Fruit fly (Drosophila melanogaster) whole organism, wandering third instar larva: ENCODE measurements around the gene CG31926.

ENCODE experiments used
- Abd-B ChIP-seq: fragments of >200 bp; optimal IDR thresholded peaks from 2 replicates; lab custom pipeline; 2017; ENCODE audit warnings: missing biosample characterization, missing genetic modification characterization
- CG32264 ChIP-seq: fragments of 200-800 bp; sonication (Bioruptor generic); optimal IDR thresholded peaks from 2 replicates; lab custom pipeline; 2016; ENCODE audit warnings: missing biosample characterization, missing genetic modification characterization
- CG9705 ChIP-seq: fragments of 200-800 bp; sonication (Bioruptor generic); optimal IDR thresholded peaks from 2 replicates; lab custom pipeline; 2018; ENCODE audit warnings: missing biosample characterization, mild to moderate bottlenecking, missing genetic modification characterization
- Dif ChIP-seq: fragments of 200-275, 200-300 bp; sonication (Bioruptor generic); optimal IDR thresholded peaks from 2 replicates; lab custom pipeline; 2018; ENCODE audit warnings: missing biosample characterization, missing genetic modification characterization; ENCODE audit not compliant: partially characterized antibody
- GATAd ChIP-seq: sonication (Bioruptor generic); optimal IDR thresholded peaks from 2 replicates; lab custom pipeline; 2016; ENCODE audit warnings: missing biosample characterization, missing genetic modification characterization
- Hr83 ChIP-seq: fragments of 200-300 bp; sonication (Bioruptor generic); optimal IDR thresholded peaks from 2 replicates; lab custom pipeline; 2016; ENCODE audit warnings: missing biosample characterization, mild to moderate bottlenecking, missing genetic modification characterization, moderate library complexity; ENCODE audit not compliant: poor library complexity, severe bottlenecking
- Jra ChIP-seq: sonication (Bioruptor generic); optimal IDR thresholded peaks from 2 replicates; lab custom pipeline; 2016; ENCODE audit warnings: missing biosample characterization, missing genetic modification characterization
- Mio ChIP-seq: sonication (Bioruptor generic); optimal IDR thresholded peaks from 2 replicates; lab custom pipeline; 2016; ENCODE audit warnings: missing biosample characterization, missing genetic modification characterization
- Myc ChIP-seq: fragments of >200 bp; optimal IDR thresholded peaks from 2 replicates; lab custom pipeline; 2017
- OdsH ChIP-seq: fragments of 200-800 bp; sonication (Bioruptor generic); optimal IDR thresholded peaks from 2 replicates; lab custom pipeline; 2016; ENCODE audit warnings: missing biosample characterization, mild to moderate bottlenecking, missing genetic modification characterization
- Rel ChIP-seq, 2 experiments: fragments of 200-800 bp; sonication (Bioruptor generic) in 1 of 2; optimal IDR thresholded peaks; 2 replicates in 1 of 2; 3 replicates in 1 of 2; lab custom pipeline; 2016 to 2019; ENCODE audit warnings: mild to moderate bottlenecking in 2 of 2, missing biosample characterization in 2 of 2, missing genetic modification characterization in 2 of 2, moderate library complexity in 1 of 2
- Vsx2 ChIP-seq: fragments of 200-300, 225-300 bp; sonication (Bioruptor generic); optimal IDR thresholded peaks from 2 replicates; lab custom pipeline; 2018; ENCODE audit warnings: missing biosample characterization, missing genetic modification characterization; ENCODE audit not compliant: partially characterized antibody
- br ChIP-seq: fragments of 200-800 bp; sonication (Bioruptor generic); optimal IDR thresholded peaks from 2 replicates; lab custom pipeline; 2016; ENCODE audit warnings: missing biosample characterization, missing genetic modification characterization
- brk ChIP-seq: fragments of 200-800 bp; sonication (Bioruptor generic); optimal IDR thresholded peaks from 2 replicates; lab custom pipeline; 2016; ENCODE audit warnings: missing biosample characterization, mild to moderate bottlenecking, missing genetic modification characterization
- dl ChIP-seq, 2 experiments: fragments of 175-275, 200-275 bp in 1 of 2; fragments of 200-275 bp in 1 of 2; sonication (Bioruptor generic); optimal IDR thresholded peaks; lab custom pipeline; 2018; ENCODE audit warnings: mild to moderate bottlenecking in 2 of 2, missing biosample characterization in 2 of 2, missing genetic modification characterization in 2 of 2, moderate library complexity in 2 of 2; ENCODE audit not compliant: partially characterized antibody in 2 of 2, insufficient read depth in 1 of 2
- dsf ChIP-seq: sonication (Bioruptor generic); optimal IDR thresholded peaks from 2 replicates; lab custom pipeline; 2016; ENCODE audit warnings: missing biosample characterization, missing genetic modification characterization, borderline replicate concordance
- ey ChIP-seq: fragments of 200-800 bp; sonication (Bioruptor generic); optimal IDR thresholded peaks from 2 replicates; lab custom pipeline; 2016; ENCODE audit warnings: missing biosample characterization, missing genetic modification characterization
- foxo ChIP-seq, 2 experiments: fragments of 200-800 bp; sonication (Bioruptor generic); optimal IDR thresholded peaks; 2 replicates in 1 of 2; 3 replicates in 1 of 2; lab custom pipeline; 2016 to 2017; ENCODE audit warnings: missing biosample characterization in 2 of 2, missing genetic modification characterization in 2 of 2
- h ChIP-seq: fragments of 200-800 bp; sonication (Bioruptor generic); optimal IDR thresholded peaks from 3 replicates; lab custom pipeline; 2016; ENCODE audit warnings: missing biosample characterization, mild to moderate bottlenecking, missing genetic modification characterization
- jim ChIP-seq: fragments of 175-275, 200-325 bp; sonication (Bioruptor generic); optimal IDR thresholded peaks from 2 replicates; lab custom pipeline; 2016; ENCODE audit warnings: missing biosample characterization, mild to moderate bottlenecking, missing genetic modification characterization
- pan ChIP-seq: fragments of >200 bp; optimal IDR thresholded peaks from 2 replicates; lab custom pipeline; 2017
- psq ChIP-seq: fragments of 200-800 bp; sonication (Bioruptor generic); optimal IDR thresholded peaks from 3 replicates; lab custom pipeline; 2017; ENCODE audit warnings: missing biosample characterization, mild to moderate bottlenecking, missing genetic modification characterization, moderate library complexity
- rgr ChIP-seq: fragments of 200-800 bp; sonication (Bioruptor generic); optimal IDR thresholded peaks from 3 replicates; lab custom pipeline; 2016; ENCODE audit warnings: missing biosample characterization, mild to moderate bottlenecking, missing genetic modification characterization
- sage ChIP-seq: fragments of 200-800 bp; sonication (Bioruptor generic); optimal IDR thresholded peaks from 2 replicates; lab custom pipeline; 2016; ENCODE audit warnings: missing biosample characterization, mild to moderate bottlenecking, missing genetic modification characterization
- usp ChIP-seq: fragments of >200 bp; optimal IDR thresholded peaks from 2 replicates; lab custom pipeline; 2017; ENCODE audit warnings: missing biosample characterization, missing genetic modification characterization
- woc ChIP-seq: sonication (Bioruptor generic); optimal IDR thresholded peaks from 2 replicates; lab custom pipeline; 2016; ENCODE audit warnings: missing biosample characterization, mild to moderate bottlenecking, missing genetic modification characterization

Gene CG31926

DNA sequence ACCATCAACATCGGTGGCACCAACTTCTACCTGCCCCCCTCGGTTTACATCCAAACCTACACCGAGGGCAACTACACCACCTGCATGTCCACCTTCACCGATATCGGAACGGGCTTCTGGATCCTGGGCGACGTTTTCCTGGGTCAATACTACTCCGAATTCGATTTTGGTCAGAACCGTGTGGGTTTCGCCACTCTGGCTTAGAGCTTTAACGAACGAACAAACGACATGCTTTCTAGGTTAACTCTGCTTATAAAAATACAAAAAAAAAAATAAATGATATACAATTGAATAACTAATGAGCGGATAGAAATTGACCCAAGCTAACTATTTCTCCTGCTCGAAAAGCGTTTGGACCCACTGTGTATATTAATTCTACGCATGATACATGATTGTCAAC is at the start of gene CG31926:
Gene CG31926 (plus strand): TSS at position 301 of the 400 bp plus-strand sequence.
- no peak for TF ChIP-seq usp (GFP tag; lab: Kevin White, UChicago)

dm6 chr2L:1446740-1447139 is 48.5 kb upstream of the CG31926 start:
- TF ChIP-seq sage (GFP tag; lab: Kevin White, UChicago) (no peak), Dif (no peak), CG32264 (GFP tag; lab: Kevin White, UChicago) (no peak), usp (GFP tag; lab: Kevin White, UChicago) (no peak), foxo (GFP tag; optimal IDR thresholded peaks at IDR 0.05; lab: Kevin White, UChicago) (no peak), Jra (no peak), Rel (GFP tag; optimal IDR thresholded peaks at IDR 0.05; lab: Kevin White, UChicago) (no peak), Rel (tag; optimal IDR thresholded peaks at IDR 0.05; lab: Kevin White, UChicago) (no peak)

DNA sequence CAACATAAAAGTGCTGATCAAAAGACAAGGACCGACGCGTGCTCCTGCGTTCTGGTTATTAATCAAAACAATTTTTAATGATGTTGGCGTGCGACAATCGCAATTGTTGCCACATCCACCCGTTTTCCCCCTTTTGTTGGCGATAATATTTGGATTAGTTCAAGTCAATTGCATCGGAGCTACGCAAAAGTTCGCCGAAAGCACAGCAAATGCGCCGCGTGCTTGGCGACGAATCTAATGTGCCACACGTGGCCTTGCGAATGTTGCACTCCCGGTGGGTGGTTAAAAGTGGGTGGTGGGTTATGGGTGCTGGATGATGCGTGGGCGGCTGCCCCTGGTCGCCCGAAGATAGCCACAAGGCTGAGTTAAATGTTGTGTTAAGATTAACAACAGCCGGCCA is 47.6 kb upstream of the CG31926 start:
- TF ChIP-seq CG32264 (GFP tag; lab: Kevin White, UChicago) (no peak), Mio (GFP tag; lab: Kevin White, UChicago) (no peak), Vsx2 (GFP tag; lab: Kevin White, UChicago) (no peak), foxo (GFP tag; optimal IDR thresholded peaks at IDR 0.05; lab: Kevin White, UChicago) (no peak), br (GFP tag; lab: Kevin White, UChicago) (no peak), Dif (no peak), ey (GFP tag; lab: Kevin White, UChicago) (no peak), GATAd (GFP tag; lab: Kevin White, UChicago) (no peak), pan (lab: Kevin White, UChicago) (no peak), h (GFP tag; lab: Kevin White, UChicago) (no peak), rgr (GFP tag; lab: Kevin White, UChicago) (no peak), Hr83 (GFP tag; lab: Kevin White, UChicago) (no peak)

DNA sequence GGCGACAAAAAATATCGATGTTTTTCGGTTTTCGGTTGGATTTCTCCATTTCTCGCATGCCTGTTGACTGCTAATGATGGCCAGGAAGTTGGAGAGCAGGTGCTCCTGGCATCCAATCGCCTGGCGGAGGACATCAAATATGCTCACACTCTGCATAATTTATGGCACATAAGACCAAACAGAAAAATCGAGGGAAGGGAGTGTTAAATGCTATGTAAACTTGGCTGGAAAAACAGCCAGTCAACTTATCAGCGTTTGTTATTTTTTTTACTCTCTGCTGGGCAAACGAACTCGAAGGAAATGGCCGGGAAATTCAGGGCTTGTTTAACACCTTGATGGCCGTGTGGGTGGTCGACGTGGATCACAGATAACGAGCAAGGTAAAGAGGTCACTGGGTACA is 47.1 kb upstream of the CG31926 start:
- TF ChIP-seq pan (lab: Kevin White, UChicago), result no peak

DNA sequence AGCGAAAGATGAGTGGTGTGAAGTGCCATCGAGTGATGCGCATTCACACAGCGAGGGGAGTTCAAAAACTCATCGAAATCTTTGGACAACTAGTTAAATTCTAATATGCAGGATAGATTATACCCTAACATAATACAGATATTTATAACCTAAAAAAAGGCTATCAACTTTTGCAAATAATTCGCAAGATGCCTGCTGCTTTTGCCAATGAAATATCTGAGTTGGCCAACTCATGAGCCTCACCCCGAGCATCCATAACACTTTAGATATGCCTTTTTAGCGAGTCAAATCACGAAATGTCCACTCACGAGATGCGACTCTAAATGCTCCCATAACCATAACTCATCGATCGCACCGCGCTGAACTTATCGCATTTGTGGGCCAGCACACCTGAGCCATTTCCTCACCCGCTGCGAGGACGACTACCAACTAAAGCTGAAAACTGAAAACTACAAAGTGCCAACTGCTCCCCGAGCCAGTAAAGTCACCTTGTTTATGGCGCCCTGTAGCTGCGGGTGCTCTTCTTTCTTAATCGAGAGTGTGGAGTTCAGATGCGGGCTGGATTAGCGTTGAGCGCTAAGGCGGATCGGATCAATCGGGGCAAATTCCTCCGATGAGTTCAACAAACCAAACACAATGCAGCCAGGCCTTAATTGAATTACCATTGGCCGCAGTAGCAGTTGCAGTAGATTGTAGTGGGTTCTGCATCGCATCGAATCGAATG is 45.4 kb upstream of the CG31926 start:
- no peak for TF ChIP-seq dsf (GFP tag; lab: Kevin White, UChicago)
- no peak for TF ChIP-seq Myc (lab: Kevin White, UChicago)
- no peak for TF ChIP-seq psq
- no peak for TF ChIP-seq Abd-B (GFP tag; lab: Kevin White, UChicago)
- TF ChIP-seq jim (GFP tag; lab: Kevin White, UChicago), result no peak
- TF ChIP-seq CG32264 (GFP tag; lab: Kevin White, UChicago), result no peak
- TF ChIP-seq brk (GFP tag; lab: Kevin White, UChicago), result no peak
- no peak for TF ChIP-seq foxo (GFP tag; optimal IDR thresholded peaks at IDR 0.05; lab: Kevin White, UChicago)
- TF ChIP-seq br (GFP tag; lab: Kevin White, UChicago), result no peak
- no peak for TF ChIP-seq usp (GFP tag; lab: Kevin White, UChicago)
- no peak for TF ChIP-seq Vsx2 (GFP tag; lab: Kevin White, UChicago)
- no peak for TF ChIP-seq OdsH (GFP tag; lab: Kevin White, UChicago)

DNA sequence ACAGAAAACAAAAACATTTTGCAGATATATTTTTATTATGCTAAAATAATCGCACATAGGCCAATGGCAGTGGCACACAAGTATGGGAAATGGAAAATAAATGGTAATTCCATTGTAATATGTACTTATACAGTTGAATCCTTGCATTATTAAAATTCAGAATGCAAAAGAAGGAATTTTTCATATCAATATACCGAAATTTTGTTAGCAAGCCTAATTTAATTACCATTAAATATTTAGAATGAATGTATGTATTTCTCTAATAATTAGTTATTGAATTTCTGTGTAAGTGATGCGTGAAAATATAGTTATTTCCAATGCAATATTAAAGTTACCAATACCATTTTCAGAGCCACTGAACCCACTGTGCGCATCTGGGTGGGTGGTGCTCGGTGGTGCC is 39.8 kb upstream of the CG31926 start:
- TF ChIP-seq Hr83 (GFP tag; lab: Kevin White, UChicago) (no peak), brk (GFP tag; lab: Kevin White, UChicago) (no peak), CG9705 (GFP tag; lab: Kevin White, UChicago) (no peak), woc (GFP tag; lab: Kevin White, UChicago) (no peak), dl (GFP tag; optimal IDR thresholded peaks at IDR 0.05; lab: Kevin White, UChicago; ENCODE audit: insufficient read depth in 1 of 2, partially characterized antibody in 2 of 2) (no peak), h (GFP tag; lab: Kevin White, UChicago) (no peak), Dif (no peak), Myc (lab: Kevin White, UChicago) (no peak)
